Worm (Caenorhabditis elegans) whole organism, young adult: ENCODE measurements around the gene let-765.

Experiments
- B0019.2 ChIP-seq: fragments of 200-800 bp; sonication (Bioruptor generic); conservative IDR thresholded peaks from 2 replicates; pipeline ENCODE4 v1.3.6; 2022; ENCODE audit warnings: missing genetic modification reagents, missing genetic modification characterization, missing compliant biosample characterization
- F10E7.11 ChIP-seq: sonication (generic microtip); optimal IDR thresholded peaks from 2 replicates; lab custom pipeline; 2017; ENCODE audit warnings: mild to moderate bottlenecking, missing genetic modification characterization, moderate library complexity, missing compliant biosample characterization
- F22D6.2 ChIP-seq: sonication (generic microtip); optimal IDR thresholded peaks from 2 replicates; lab custom pipeline; 2016; ENCODE audit warnings: mild to moderate bottlenecking, missing genetic modification characterization, missing compliant biosample characterization
- F39B2.1 ChIP-seq: fragments of 200-800 bp; sonication (Bioruptor generic); IDR thresholded peaks from 2 replicates; pipeline ENCODE4 v1.3.6; 2022; ENCODE audit warnings: missing genetic modification reagents, missing genetic modification characterization, missing compliant biosample characterization
- F52B5.7 ChIP-seq: sonication (generic microtip); optimal IDR thresholded peaks from 2 replicates; lab custom pipeline; 2016; ENCODE audit warnings: mild to moderate bottlenecking, missing genetic modification characterization, missing compliant biosample characterization
- F55B11.4 ChIP-seq: sonication (generic microtip); optimal IDR thresholded peaks from 2 replicates; lab custom pipeline; 2016; ENCODE audit warnings: missing compliant biosample characterization, missing genetic modification characterization, borderline replicate concordance; ENCODE audit not compliant: insufficient read depth
- Y53G8AR.9 ChIP-seq: fragments of 200-800 bp; sonication (Bioruptor generic); conservative IDR thresholded peaks from 2 replicates; pipeline ENCODE4 v1.3.6; 2022; ENCODE audit warnings: missing genetic modification reagents, missing genetic modification characterization, missing compliant biosample characterization
- Y67H2A.10 ChIP-seq: fragments of 200-800 bp; sonication (Bioruptor generic); conservative IDR thresholded peaks from 2 replicates; pipeline ENCODE4 v1.3.6; 2022; ENCODE audit warnings: missing genetic modification reagents, missing genetic modification characterization, missing compliant biosample characterization
- Y79H2A.3 ChIP-seq: fragments of 200-800 bp; sonication (Bioruptor generic); conservative IDR thresholded peaks from 2 replicates; pipeline ENCODE4 v1.3.6; 2022; ENCODE audit warnings: missing genetic modification reagents, missing genetic modification characterization, missing compliant biosample characterization
- Y95B8A.8 ChIP-seq: fragments of 200-800 bp; sonication (Bioruptor generic); IDR thresholded peaks from 2 replicates; pipeline ENCODE4 v1.3.6; 2022; ENCODE audit warnings: missing genetic modification reagents, missing genetic modification characterization, missing compliant biosample characterization
- ama-1 ChIP-seq, 3 experiments: fragments of 150-350 bp in 1 of 3; sonication (generic microtip) in 2 of 3; optimal IDR thresholded peaks; 2 replicates each; lab custom pipeline; 2014 to 2018; ENCODE audit warnings: missing biosample characterization in 2 of 3, missing genetic modification characterization in 2 of 3, missing genetic modification reagents in 2 of 3
- aptf-3 ChIP-seq: fragments of 200-800 bp; sonication (Bioruptor generic); IDR thresholded peaks from 2 replicates; pipeline ENCODE4 v1.3.6; 2022; ENCODE audit warnings: missing genetic modification characterization, missing compliant biosample characterization
- attf-5 ChIP-seq: fragments of 200-800 bp; sonication (Bioruptor generic); optimal IDR thresholded peaks from 2 replicates; lab custom pipeline; 2018; ENCODE audit warnings: mild to moderate bottlenecking, missing genetic modification characterization, missing compliant biosample characterization
- bed-2 ChIP-seq: fragments of 200-800 bp; sonication (Bioruptor generic); IDR thresholded peaks from 2 replicates; pipeline ENCODE4 v1.3.6; 2022; ENCODE audit warnings: missing genetic modification reagents, missing genetic modification characterization, missing compliant biosample characterization
- ccch-3 ChIP-seq: fragments of 200-800 bp; sonication (Bioruptor generic); optimal IDR thresholded peaks from 2 replicates; lab custom pipeline; 2018; ENCODE audit warnings: mild to moderate bottlenecking, missing genetic modification characterization, missing compliant biosample characterization
- cebp-1 ChIP-seq, 2 experiments: fragments of 200-800 bp in 1 of 2; sonication (Bioruptor generic) in 1 of 2; sonication (generic microtip) in 1 of 2; IDR thresholded peaks in 1 of 2; optimal IDR thresholded peaks in 1 of 2; 2 replicates each; pipeline versions ENCODE4 v1.3.6 to Lab custom; 2017 to 2022; ENCODE audit warnings: missing compliant biosample characterization in 2 of 2, missing genetic modification characterization in 2 of 2, mild to moderate bottlenecking in 1 of 2, missing genetic modification reagents in 1 of 2, moderate library complexity in 1 of 2
- cebp-2 ChIP-seq: fragments of 200-800 bp; sonication (Bioruptor generic); IDR thresholded peaks from 2 replicates; pipeline ENCODE4 v1.3.6; 2022; ENCODE audit warnings: missing genetic modification characterization, missing compliant biosample characterization
- ceh-27 ChIP-seq: fragments of 200-800 bp; sonication (Bioruptor generic); optimal IDR thresholded peaks from 2 replicates; lab custom pipeline; 2018; ENCODE audit warnings: mild to moderate bottlenecking, missing genetic modification characterization, moderate library complexity, missing compliant biosample characterization
- ceh-79 ChIP-seq: sonication (generic microtip); optimal IDR thresholded peaks from 2 replicates; lab custom pipeline; 2017; ENCODE audit warnings: mild to moderate bottlenecking, missing genetic modification characterization, missing compliant biosample characterization
- ceh-91 ChIP-seq: fragments of 200-800 bp; sonication (Bioruptor generic); IDR thresholded peaks from 2 replicates; pipeline ENCODE4 v1.3.6; 2022; ENCODE audit warnings: missing genetic modification reagents, missing genetic modification characterization, missing compliant biosample characterization
- egl-18 ChIP-seq: fragments of 200-800 bp; sonication (Bioruptor generic); IDR thresholded peaks from 2 replicates; pipeline ENCODE4 v1.3.6; 2022; ENCODE audit warnings: missing genetic modification reagents, missing genetic modification characterization, missing compliant biosample characterization
- fkh-3 ChIP-seq: sonication (generic microtip); optimal IDR thresholded peaks from 2 replicates; lab custom pipeline; 2016; ENCODE audit warnings: mild to moderate bottlenecking, missing genetic modification characterization, missing compliant biosample characterization
- hlh-26 ChIP-seq: fragments of 200-800 bp; sonication (Bioruptor generic); conservative IDR thresholded peaks from 2 replicates; pipeline ENCODE4 v1.3.6; 2022; ENCODE audit warnings: missing genetic modification reagents, missing genetic modification characterization, missing compliant biosample characterization
- hmg-20 ChIP-seq: fragments of 200-800 bp; sonication (Bioruptor generic); IDR thresholded peaks from 2 replicates; pipeline ENCODE4 v1.3.6; 2022; ENCODE audit warnings: missing genetic modification reagents, missing genetic modification characterization, missing compliant biosample characterization
- hsf-1 ChIP-seq: fragments of 200-800 bp; sonication (Bioruptor generic); IDR thresholded peaks from 2 replicates; pipeline ENCODE4 v1.3.6; 2022; ENCODE audit warnings: missing genetic modification reagents, missing genetic modification characterization, missing compliant biosample characterization
- let-526 ChIP-seq: fragments of 200-800 bp; sonication (Bioruptor generic); IDR thresholded peaks from 2 replicates; pipeline ENCODE4 v1.3.6; 2022; ENCODE audit warnings: missing genetic modification reagents, missing genetic modification characterization, missing compliant biosample characterization
- lin-26 ChIP-seq: fragments of 200-800 bp; sonication (Bioruptor generic); IDR thresholded peaks from 2 replicates; pipeline ENCODE4 v1.3.6; 2022; ENCODE audit warnings: missing genetic modification reagents, missing genetic modification characterization, missing compliant biosample characterization
- lin-40 ChIP-seq: sonication (generic microtip); optimal IDR thresholded peaks from 2 replicates; lab custom pipeline; 2016; ENCODE audit warnings: missing genetic modification characterization, mild to moderate bottlenecking, missing compliant biosample characterization, missing genotype, missing genetic modification reagents
- lsl-1 ChIP-seq: fragments of 200-800 bp; sonication (Bioruptor generic); optimal IDR thresholded peaks from 2 replicates; lab custom pipeline; 2018; ENCODE audit warnings: mild to moderate bottlenecking, missing genetic modification characterization, moderate library complexity, missing compliant biosample characterization
- madf-6 ChIP-seq: fragments of 200-800 bp; sonication (Bioruptor generic); IDR thresholded peaks from 2 replicates; pipeline ENCODE4 v1.3.6; 2022; ENCODE audit warnings: missing genetic modification reagents, missing genetic modification characterization, missing compliant biosample characterization
- mel-28 ChIP-seq: sonication (generic microtip); optimal IDR thresholded peaks from 2 replicates; lab custom pipeline; 2016; ENCODE audit warnings: borderline replicate concordance, mild to moderate bottlenecking, missing genetic modification characterization, missing compliant biosample characterization
- nhr-179 ChIP-seq: sonication (generic microtip); optimal IDR thresholded peaks from 2 replicates; lab custom pipeline; 2016; ENCODE audit warnings: mild to moderate bottlenecking, missing genetic modification characterization, missing compliant biosample characterization
- rcor-1 ChIP-seq: fragments of 200-800 bp; sonication (Bioruptor generic); IDR thresholded peaks from 2 replicates; pipeline ENCODE4 v1.3.6; 2022; ENCODE audit warnings: missing genetic modification reagents, missing genetic modification characterization, missing compliant biosample characterization
- rec-8 ChIP-seq, 2 experiments: sonication (generic microtip); optimal IDR thresholded peaks; 2 replicates each; lab custom pipeline; 2016; ENCODE audit warnings: mild to moderate bottlenecking in 2 of 2, missing genetic modification characterization in 2 of 2, missing genetic modification reagents in 2 of 2, missing genotype in 2 of 2, missing biosample characterization in 1 of 2, missing compliant biosample characterization in 1 of 2, moderate library complexity in 1 of 2
- rpc-1 ChIP-seq, 2 experiments: fragments of 150-350 bp in 1 of 2; sonication (generic microtip) in 1 of 2; optimal IDR thresholded peaks; 2 replicates each; lab custom pipeline; 2014 to 2018; ENCODE audit warnings: missing biosample characterization in 1 of 2, missing genetic modification characterization in 1 of 2, missing genetic modification reagents in 1 of 2, missing genotype in 1 of 2
- sdz-38 ChIP-seq: sonication (generic microtip); optimal IDR thresholded peaks from 2 replicates; lab custom pipeline; 2016; ENCODE audit warnings: missing genotype, missing genetic modification characterization, missing compliant biosample characterization
- snpc-1.3 ChIP-seq: sonication (generic microtip); optimal IDR thresholded peaks from 2 replicates; lab custom pipeline; 2017; ENCODE audit warnings: missing genetic modification characterization, mild to moderate bottlenecking, missing compliant biosample characterization, antibody characterized with exemption, moderate library complexity, missing genotype, missing genetic modification reagents; ENCODE audit not compliant: insufficient read depth
- snpc-3.4 ChIP-seq: sonication (generic microtip); optimal IDR thresholded peaks from 2 replicates; lab custom pipeline; 2017; ENCODE audit warnings: missing genetic modification characterization, mild to moderate bottlenecking, missing compliant biosample characterization, antibody characterized with exemption, moderate library complexity, missing genotype, missing genetic modification reagents
- snpc-4 ChIP-seq, 5 experiments: fragments of 150-350 bp in 1 of 5; sonication (generic microtip) in 4 of 5; optimal IDR thresholded peaks; 2 replicates each; lab custom pipeline; 2014 to 2018; ENCODE audit warnings: missing genetic modification characterization in 5 of 5, missing biosample characterization in 3 of 5, antibody characterized with exemption in 2 of 5, mild to moderate bottlenecking in 2 of 5, missing compliant biosample characterization in 2 of 5, missing genotype in 2 of 5, moderate library complexity in 2 of 5, missing genetic modification reagents in 1 of 5
- tbp1 ChIP-seq: fragments of 200-800 bp; sonication (Bioruptor generic); optimal IDR thresholded peaks from 2 replicates; lab custom pipeline; 2018; ENCODE audit warnings: mild to moderate bottlenecking, missing genetic modification characterization, missing compliant biosample characterization
- unc-130 ChIP-seq: sonication (generic microtip); optimal IDR thresholded peaks from 2 replicates; lab custom pipeline; 2016; ENCODE audit warnings: missing genetic modification reagents, missing genetic modification characterization, missing compliant biosample characterization
- xnd-1 ChIP-seq: sonication (generic microtip); optimal IDR thresholded peaks from 2 replicates; lab custom pipeline; 2016; ENCODE audit warnings: missing genotype, missing genetic modification reagents, missing genetic modification characterization, missing compliant biosample characterization
- zfh-2 ChIP-seq: fragments of 200-800 bp; sonication (Bioruptor generic); conservative IDR thresholded peaks from 2 replicates; pipeline ENCODE4 v1.3.6; 2022; ENCODE audit warnings: missing genetic modification reagents, missing genetic modification characterization, missing compliant biosample characterization
- ztf-28 ChIP-seq: fragments of 200-800 bp; sonication (Bioruptor generic); IDR thresholded peaks from 2 replicates; pipeline ENCODE4 v1.3.6; 2022; ENCODE audit warnings: missing genetic modification reagents, missing genetic modification characterization, missing compliant biosample characterization
- ztf-6 ChIP-seq: fragments of 200-800 bp; sonication (Bioruptor generic); IDR thresholded peaks from 2 replicates; pipeline ENCODE4 v1.3.6; 2022; ENCODE audit warnings: missing genetic modification reagents, missing genetic modification characterization, missing compliant biosample characterization

Gene let-765

ce11 chrIII:6606022-6606467 is 5.1 kb upstream of the let-765 start (continued):
- TF ChIP-seq snpc-4 (GFP tag; optimal IDR thresholded peaks at IDR 0.05; lab: Kevin White, UChicago) (no peak), snpc-4 (tag; optimal IDR thresholded peaks at IDR 0.05; lab: Kevin White, UChicago) (peak in 3 of 4 experiments; percentile 50 to 64 (median 53)), unc-130 (GFP tag; lab: Kevin White, UChicago) (peak; percentile 24), let-526 (GFP tag; lab: Robert Waterston, UW) (no peak), rcor-1 (GFP tag; lab: Robert Waterston, UW) (peak; percentile 70), fkh-3 (tag; lab: Kevin White, UChicago) (peak; percentile 51), F55B11.4 (no peak), F10E7.11 (peak; percentile 74), egl-18 (GFP tag; lab: Robert Waterston, UW) (no peak), ztf-6 (GFP tag; lab: Robert Waterston, UW) (no peak), zfh-2 (GFP tag; lab: Robert Waterston, UW) (peak; percentile 68), rpc-1 (optimal IDR thresholded peaks at IDR 0.05; lab: Kevin White, UChicago) (no peak), rpc-1 (tag; optimal IDR thresholded peaks at IDR 0.05; lab: Kevin White, UChicago) (no peak), mel-28 (tag; lab: Kevin White, UChicago) (no peak), ceh-79 (peak; percentile 53), hsf-1 (GFP tag; lab: Robert Waterston, UW) (no peak; the same call in 1 of the 2 replicates), F22D6.2 (tag; lab: Kevin White, UChicago) (no peak), Y79H2A.3 (0 out of 2 replicates have a peak, but pooled peaks have one; percentile 7), B0019.2 (GFP tag; lab: Robert Waterston, UW) (no peak), hlh-26 (GFP tag; lab: Robert Waterston, UW) (no peak), attf-5 (GFP tag; lab: Kevin White, UChicago) (peak; percentile 92), hmg-20 (no peak), lin-40 (tag; lab: Kevin White, UChicago) (peak; percentile 72), xnd-1 (peak; percentile 3), Y67H2A.10 (GFP tag; lab: Robert Waterston, UW) (no peak), ztf-28 (no peak), Y95B8A.8 (peak; percentile 86), snpc-3.4 (tag; lab: Kevin White, UChicago) (peak; percentile 58), ceh-91 (no peak), cebp-2 (GFP tag; lab: Robert Waterston, UW) (no peak), Y53G8AR.9 (peak; percentile 89), bed-2 (GFP tag; lab: Robert Waterston, UW) (no peak), madf-6 (GFP tag; lab: Robert Waterston, UW) (peak; percentile 70), lsl-1 (peak; percentile 27), ceh-27 (GFP tag; lab: Kevin White, UChicago) (peak; percentile 77), nhr-179 (tag; lab: Kevin White, UChicago) (no peak), rec-8 (tag; optimal IDR thresholded peaks at IDR 0.05; lab: Kevin White, UChicago) (peak in 1 of 2 experiments; percentile 59), F52B5.7 (tag; lab: Kevin White, UChicago) (peak; percentile 91), cebp-1 (GFP tag; IDR thresholded peaks at IDR 0.05; lab: Robert Waterston, UW) (peak; percentile 96), cebp-1 (tag; optimal IDR thresholded peaks at IDR 0.05; lab: Kevin White, UChicago) (peak; percentile 99), snpc-1.3 (peak; percentile 20), aptf-3 (GFP tag; lab: Robert Waterston, UW) (0 out of 2 replicates have a peak, but pooled peaks have one; percentile 56), sdz-38 (tag; lab: Kevin White, UChicago) (no peak), F39B2.1 (GFP tag; lab: Robert Waterston, UW) (0 out of 2 replicates have a peak, but pooled peaks have one; percentile 35), ama-1 (optimal IDR thresholded peaks at IDR 0.05; lab: Kevin White, UChicago) (peak; percentile 80), ama-1 (GFP tag; optimal IDR thresholded peaks at IDR 0.05; lab: Kevin White, UChicago) (peak in 1 of 2 experiments; percentile 52), lin-26 (peak; percentile 70), tbp1 (GFP tag; lab: Kevin White, UChicago) (peak; percentile 62), ccch-3 (no peak)
